Worm (Caenorhabditis elegans) whole organism, L3 larva: Measurements from ENCODE around the gene gmeb-2.

Source experiments
- ZK546.5 ChIP-seq: sonication (generic microtip); optimal IDR thresholded peaks from 2 replicates; lab custom pipeline; 2017; ENCODE audit warnings: missing biosample characterization, missing genetic modification characterization
- ceh-16 ChIP-seq: sonication (generic microtip); optimal IDR thresholded peaks from 2 replicates; lab custom pipeline; 2017; ENCODE audit warnings: missing biosample characterization, missing genetic modification characterization
- ceh-9 ChIP-seq: sonication (generic microtip); optimal IDR thresholded peaks from 2 replicates; lab custom pipeline; 2018; ENCODE audit warnings: missing biosample characterization, missing genetic modification characterization
- egl-27 ChIP-seq: sonication (generic microtip); optimal IDR thresholded peaks from 4 replicates; lab custom pipeline; 2017; ENCODE audit warnings: missing biosample characterization, missing genetic modification reagents, missing genetic modification characterization
- mdl-1 ChIP-seq: fragments of 150-350 bp; optimal IDR thresholded peaks from 2 replicates; lab custom pipeline; 2014; ENCODE audit warnings: missing biosample characterization, missing genetic modification characterization
- nhr-28 ChIP-seq: fragments of 150-350 bp; optimal IDR thresholded peaks from 2 replicates; lab custom pipeline; 2014; ENCODE audit warnings: missing biosample characterization, missing genetic modification characterization
- nhr-76 ChIP-seq: fragments of 150-350 bp; sonication (generic microtip); optimal IDR thresholded peaks from 5 replicates; lab custom pipeline; 2014; ENCODE audit warnings: missing biosample characterization, missing genetic modification characterization
- nhr-77 ChIP-seq: fragments of 150-350 bp; optimal IDR thresholded peaks from 2 replicates; lab custom pipeline; 2014; ENCODE audit warnings: missing biosample characterization, missing genetic modification characterization
- pha-4 ChIP-seq: fragments of 150-350 bp; optimal IDR thresholded peaks from 2 replicates; lab custom pipeline; 2014; ENCODE audit warnings: missing biosample characterization, missing genetic modification reagents, missing genetic modification characterization
- snpc-4 ChIP-seq: fragments of 150-350 bp; optimal IDR thresholded peaks from 2 replicates; lab custom pipeline; 2014; ENCODE audit warnings: missing biosample characterization, missing genetic modification characterization
- unc-62 ChIP-seq: fragments of 150-350 bp; sonication (generic microtip); optimal IDR thresholded peaks from 4 replicates; lab custom pipeline; 2014; ENCODE audit warnings: missing biosample characterization, missing genetic modification reagents, missing genetic modification characterization
- ztf-4 ChIP-seq: fragments of 150-350 bp; optimal IDR thresholded peaks from 2 replicates; lab custom pipeline; 2014; ENCODE audit warnings: missing biosample characterization, missing genetic modification characterization

DNA sequence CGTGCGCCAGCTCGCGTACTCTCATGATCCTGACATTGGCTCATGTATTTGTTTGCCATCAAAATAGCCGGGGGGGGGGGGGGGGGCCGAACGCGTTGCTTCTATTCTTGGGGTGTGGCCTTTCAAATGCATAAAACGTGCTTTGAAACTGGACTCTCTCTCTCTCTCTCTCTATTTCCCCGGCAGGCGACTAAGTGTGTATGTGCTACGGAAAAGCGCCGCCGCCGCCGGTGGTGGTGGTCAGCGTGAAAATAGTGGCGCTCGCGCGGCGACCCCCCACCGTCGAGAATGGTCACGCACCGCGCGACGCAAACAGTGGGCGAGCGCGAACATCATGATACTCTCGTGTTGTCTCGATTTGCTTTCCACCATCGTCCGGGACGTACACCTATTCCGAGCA, 2.1 kb downstream of the gmeb-2 start:
- TF ChIP-seq ZK546.5 (tag; lab: Kevin White, UChicago) (no peak), nhr-76 (tag; lab: Kevin White, UChicago) (no peak), snpc-4 (no peak), pha-4 (tag; lab: Kevin White, UChicago) (no peak), ceh-16 (no peak), unc-62 (no peak), egl-27 (tag; lab: Kevin White, UChicago) (no peak), ceh-9 (tag; lab: Kevin White, UChicago) (no peak), nhr-28 (tag; lab: Kevin White, UChicago) (no peak), ztf-4 (tag; lab: Kevin White, UChicago) (no peak), mdl-1 (no peak), nhr-77 (tag; lab: Kevin White, UChicago) (no peak)
